Worm (Caenorhabditis elegans): Measurements from ENCODE around the gene efr-3.

efr-3 gene

DNA sequence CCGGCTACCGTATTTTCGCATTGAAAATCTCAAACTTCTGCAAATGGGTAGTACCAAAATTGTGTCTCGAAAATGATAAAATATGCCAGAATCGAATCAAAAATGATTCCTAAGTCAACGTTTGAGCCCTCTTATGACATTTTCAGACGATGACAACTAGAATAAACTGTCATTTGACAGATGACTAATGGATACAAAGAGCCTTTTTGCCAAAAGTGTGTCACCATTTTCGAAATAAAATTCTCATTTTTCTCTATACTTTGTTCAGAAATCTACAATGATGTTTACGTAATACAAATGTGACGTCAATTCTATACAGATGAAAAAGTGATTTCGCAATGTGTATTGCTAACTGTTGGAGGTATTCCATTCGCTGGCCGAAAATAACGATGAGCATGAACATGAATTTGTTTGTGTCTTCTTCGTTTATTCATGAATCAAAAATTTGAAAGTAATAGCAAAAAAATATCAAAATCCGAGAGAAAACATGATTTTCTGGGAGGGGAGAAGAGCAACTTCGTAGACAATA is 25.7 kb upstream of the efr-3 start (continued):
- TF ChIP-seq lin-40 (tag; optimal IDR thresholded peaks at IDR 0.05) = peak; percentile 83
- peak; percentile 97 for TF ChIP-seq repo-1 (tag; optimal IDR thresholded peaks at IDR 0.05)
- TF ChIP-seq dpl-1 (GFP tag; optimal IDR thresholded peaks at IDR 0.05) = no peak
- TF ChIP-seq D2030.7 (GFP tag; IDR thresholded peaks at IDR 0.05) = 0 out of 2 replicates have a peak, but pooled peaks have one; percentile 10
- no peak for TF ChIP-seq hsf-1 (GFP tag; IDR thresholded peaks at IDR 0.05)
- no peak for TF ChIP-seq xnd-1 (tag; optimal IDR thresholded peaks at IDR 0.05)
- peak; percentile 55 for TF ChIP-seq ets-4 (GFP tag; optimal IDR thresholded peaks at IDR 0.05)
- TF ChIP-seq ztf-28 (GFP tag; IDR thresholded peaks at IDR 0.05) = no peak
- peak; percentile 22 for TF ChIP-seq ceh-27 (GFP tag; optimal IDR thresholded peaks at IDR 0.05)
- TF ChIP-seq F22D6.2 (tag; optimal IDR thresholded peaks at IDR 0.05) = peak; percentile 39
- TF ChIP-seq unc-62 (GFP tag; optimal IDR thresholded peaks at IDR 0.05) = peak; percentile 55
- peak; percentile 97 for TF ChIP-seq Y53G8AR.9 (GFP tag; conservative IDR thresholded peaks at IDR 0.05)
- TF ChIP-seq ceh-40 (GFP tag; IDR thresholded peaks at IDR 0.05) = no peak
- TF ChIP-seq let-607 (tag; optimal IDR thresholded peaks at IDR 0.05) = peak in 1 of 2 experiments; percentile 10
- TF ChIP-seq dpff-1 (tag; optimal IDR thresholded peaks at IDR 0.05) = peak; percentile 48
- TF ChIP-seq B0336.3 (GFP tag; IDR thresholded peaks at IDR 0.05) = peak; percentile 94
- TF ChIP-seq ztf-3 (GFP tag; optimal IDR thresholded peaks at IDR 0.05) = peak; percentile 66
- TF ChIP-seq fkh-3 (tag; optimal IDR thresholded peaks at IDR 0.05) = peak; percentile 87
- TF ChIP-seq lin-26 (GFP tag; IDR thresholded peaks at IDR 0.05) = peak; percentile 62; the same call in 1 of the 2 replicates
- peak; percentile 50 for TF ChIP-seq hrde-1 (tag; optimal IDR thresholded peaks at IDR 0.05; ENCODE audit: borderline replicate concordance)
- peak; percentile 63 for TF ChIP-seq athp-1 (tag; optimal IDR thresholded peaks at IDR 0.05)
- peak; percentile 93 for TF ChIP-seq K11D2.4 (GFP tag; IDR thresholded peaks at IDR 0.05)
- peak; percentile 60; the same call in 1 of the 2 replicates for TF ChIP-seq Y95B8A.8 (GFP tag; IDR thresholded peaks at IDR 0.05)
- TF ChIP-seq egl-18 (GFP tag; IDR thresholded peaks at IDR 0.05) = no peak
- TF ChIP-seq ztf-6 (GFP tag; IDR thresholded peaks at IDR 0.05) = no peak
- TF ChIP-seq madf-6 (GFP tag; IDR thresholded peaks at IDR 0.05) = peak; percentile 29; the same call in 1 of the 2 replicates
- TF ChIP-seq B0261.1 (tag; optimal IDR thresholded peaks at IDR 0.05) = peak; percentile 18
- TF ChIP-seq ekl-4 (GFP tag; IDR thresholded peaks at IDR 0.05) = peak; percentile 73; the same call in 1 of the 2 replicates
- TF ChIP-seq ceh-100 (GFP tag; IDR thresholded peaks at IDR 0.05) = peak; percentile 30
- no peak for TF ChIP-seq T07F8.4 (tag; optimal IDR thresholded peaks at IDR 0.05)
- peak; percentile 83; the same call in 1 of the 2 replicates for TF ChIP-seq Y56A3A.18 (GFP tag; IDR thresholded peaks at IDR 0.05)
- TF ChIP-seq B0035.1 (tag; optimal IDR thresholded peaks at IDR 0.05) = peak; percentile 71
- TF ChIP-seq lsl-1 (GFP tag; optimal IDR thresholded peaks at IDR 0.05) = no peak
- TF ChIP-seq F55B11.4 (tag; optimal IDR thresholded peaks at IDR 0.05; ENCODE audit: borderline replicate concordance, insufficient read depth) = no peak
- TF ChIP-seq sptf-2 (GFP tag; optimal IDR thresholded peaks at IDR 0.05) = no peak
- TF ChIP-seq ztf-22 (GFP tag; optimal IDR thresholded peaks at IDR 0.05) = peak; percentile 35
- TF ChIP-seq lag-1 (GFP tag; IDR thresholded peaks at IDR 0.05) = 0 out of 2 replicates have a peak, but pooled peaks have one; percentile 44
- no peak for TF ChIP-seq F33H1.4 (GFP tag; IDR thresholded peaks at IDR 0.05)
- TF ChIP-seq ama-1 (optimal IDR thresholded peaks at IDR 0.05) = peak; percentile 96
- peak in 1 of 2 experiments; percentile 49 for TF ChIP-seq ama-1 (GFP tag; optimal IDR thresholded peaks at IDR 0.05)
- TF ChIP-seq nhr-27 (tag; optimal IDR thresholded peaks at IDR 0.05) = no peak
- no peak for TF ChIP-seq snpc-1.3 (tag; optimal IDR thresholded peaks at IDR 0.05; ENCODE audit: insufficient read depth)
- no peak for TF ChIP-seq hmg-20 (GFP tag; IDR thresholded peaks at IDR 0.05)
- 0 out of 2 replicates have a peak, but pooled peaks have one; percentile 26 for TF ChIP-seq attf-3 (GFP tag; conservative IDR thresholded peaks at IDR 0.05)
